Worm (Caenorhabditis elegans) whole organism, early embryonic: ENCODE measurements around the gene Y102A5C.40.

Experiments used
- B0310.2 ChIP-seq: sonication (generic microtip); optimal IDR thresholded peaks from 2 replicates; lab custom pipeline; 2016; ENCODE audit warnings: mild to moderate bottlenecking, missing genetic modification characterization, missing compliant biosample characterization
- ama-1 ChIP-seq: fragments of 150-350 bp; optimal IDR thresholded peaks from 2 replicates; lab custom pipeline; 2014
- ceh-13 ChIP-seq: fragments of 200-800 bp; sonication (Bioruptor generic); optimal IDR thresholded peaks from 2 replicates; lab custom pipeline; 2018; ENCODE audit warnings: mild to moderate bottlenecking, missing genetic modification characterization, missing compliant biosample characterization
- hmbx-1 ChIP-seq: sonication (generic microtip); optimal IDR thresholded peaks from 2 replicates; lab custom pipeline; 2016; ENCODE audit warnings: mild to moderate bottlenecking, missing genetic modification characterization, missing compliant biosample characterization
- sea-1 ChIP-seq: fragments of 200-800 bp; sonication (Bioruptor generic); conservative IDR thresholded peaks from 2 replicates; pipeline ENCODE4 v1.3.6; 2022; ENCODE audit warnings: missing genetic modification characterization, missing compliant biosample characterization
- tbx-37 ChIP-seq: fragments of 200-800 bp; sonication (Bioruptor generic); conservative IDR thresholded peaks from 2 replicates; pipeline ENCODE4 v1.3.6; 2022; ENCODE audit warnings: missing genetic modification reagents, missing genetic modification characterization, missing compliant biosample characterization

ce11 chrV:16972134-16972533, 14.8 kb downstream of the Y102A5C.40 start, which contains the start of gene srh-119:
- TF ChIP-seq B0310.2 (tag; lab: Kevin White, UChicago) (no peak), ceh-13 (no peak), tbx-37 (no peak), ama-1 (lab: Kevin White, UChicago) (no peak), hmbx-1 (no peak), sea-1 (no peak)
